Worm (Caenorhabditis elegans) whole organism, L4/young adult: Measurements from ENCODE around the gene W02A2.12.
A peak's percentile ranks its signal among the peaks of the same experiment; 100 is the strongest.

ENCODE experiments used
- W03F9.2 ChIP-seq: fragments of 150-350 bp; optimal IDR thresholded peaks from 2 replicates; lab custom pipeline; 2014; ENCODE audit warnings: missing biosample characterization, missing genetic modification characterization
- dao-5 ChIP-seq: sonication (generic microtip); optimal IDR thresholded peaks from 2 replicates; lab custom pipeline; 2016; ENCODE audit warnings: missing genotype, missing genetic modification characterization, moderate library complexity, missing compliant biosample characterization
- him-1 ChIP-seq: sonication (generic microtip); optimal IDR thresholded peaks from 2 replicates; lab custom pipeline; 2016; ENCODE audit warnings: missing genotype, missing genetic modification reagents, missing genetic modification characterization, missing compliant biosample characterization

Gene W02A2.12

DNA sequence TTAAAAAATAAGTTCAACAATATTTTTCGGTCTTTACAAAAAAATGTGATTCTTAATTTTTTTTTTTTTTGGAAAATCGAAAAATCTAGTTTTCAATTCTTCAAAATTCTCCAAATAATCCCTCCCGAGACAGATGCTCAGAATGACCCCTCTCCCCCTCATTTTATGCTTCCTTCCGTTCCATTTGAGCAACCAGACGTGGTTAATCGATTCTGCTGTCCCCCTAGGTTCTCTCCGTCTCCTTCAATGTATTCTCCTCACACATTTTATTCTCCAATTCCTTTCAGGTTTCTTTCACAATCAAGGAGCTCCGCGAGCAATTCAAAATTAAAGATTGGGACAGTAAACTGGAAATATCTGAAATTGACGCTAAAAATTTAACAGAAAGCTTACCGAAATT, 26.3 kb upstream of the W02A2.12 start:
- no peak for TF ChIP-seq W03F9.2 (tag; lab: Kevin White, UChicago)
- no peak for TF ChIP-seq dao-5 (tag; lab: Kevin White, UChicago)
- no peak for TF ChIP-seq him-1 (tag; lab: Kevin White, UChicago)

DNA sequence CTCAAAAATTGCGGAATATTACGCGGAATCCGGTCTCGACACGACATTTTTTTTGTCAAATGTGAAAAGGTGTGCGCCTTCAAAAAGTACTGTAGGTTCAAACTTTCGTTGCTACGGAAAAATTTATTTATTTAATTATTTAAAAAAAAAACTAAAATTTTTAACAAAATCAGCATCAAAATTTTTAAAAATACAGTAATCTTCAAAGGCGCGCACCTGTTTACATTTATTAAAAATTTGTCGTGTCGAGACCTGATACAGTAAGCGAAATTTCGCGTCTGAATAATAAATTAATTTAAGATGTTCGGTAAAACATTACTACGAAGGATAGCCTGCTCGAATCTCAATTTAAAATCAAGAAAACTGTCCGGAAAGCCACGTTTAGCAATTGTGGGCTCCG, 23.1 kb upstream of the W02A2.12 start, which contains the start of gene Y62E10A.6:
Gene Y62E10A.6 (plus strand): TSS at position 301 of the 400 bp plus-strand sequence.
- TF ChIP-seq dao-5 (tag; lab: Kevin White, UChicago) = no peak
- TF ChIP-seq him-1 (tag; lab: Kevin White, UChicago) = no peak
- no peak for TF ChIP-seq W03F9.2 (tag; lab: Kevin White, UChicago)

DNA sequence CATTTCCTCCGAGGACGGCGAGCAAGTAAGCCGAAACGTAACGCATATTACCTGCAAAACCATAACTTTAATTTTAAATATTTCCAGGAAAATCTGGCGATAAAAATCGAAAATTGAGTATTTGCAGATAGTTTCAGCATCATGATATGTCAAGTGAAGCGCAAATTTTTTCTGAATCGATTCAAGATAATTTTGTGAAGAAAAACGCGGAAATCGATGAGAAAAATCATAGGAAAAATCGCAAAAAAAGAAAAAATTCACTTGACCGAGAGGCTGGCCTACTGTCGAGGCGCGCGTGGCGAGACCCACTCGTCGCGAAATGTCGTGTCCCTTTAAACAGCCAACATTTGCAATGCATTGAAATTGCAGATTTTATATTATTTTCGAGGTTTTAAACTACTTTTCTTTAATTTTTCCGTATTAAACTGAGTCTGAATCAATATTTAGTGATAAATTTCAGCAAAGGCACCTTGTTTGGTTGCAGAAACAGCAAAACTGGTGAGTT, 21.7 kb upstream of the W02A2.12 start, which contains the start of the genes rla-2, popl-7 and Y62E10A.24:
Gene rla-2 (minus strand): TSS at position 51 of the 505 bp plus-strand sequence.
Gene popl-7 (plus strand): TSS at position 455 of the 505 bp plus-strand sequence.
Gene Y62E10A.24 (plus strand): TSS at position 476 of the 505 bp plus-strand sequence.
- no peak for TF ChIP-seq him-1 (tag; lab: Kevin White, UChicago)

DNA sequence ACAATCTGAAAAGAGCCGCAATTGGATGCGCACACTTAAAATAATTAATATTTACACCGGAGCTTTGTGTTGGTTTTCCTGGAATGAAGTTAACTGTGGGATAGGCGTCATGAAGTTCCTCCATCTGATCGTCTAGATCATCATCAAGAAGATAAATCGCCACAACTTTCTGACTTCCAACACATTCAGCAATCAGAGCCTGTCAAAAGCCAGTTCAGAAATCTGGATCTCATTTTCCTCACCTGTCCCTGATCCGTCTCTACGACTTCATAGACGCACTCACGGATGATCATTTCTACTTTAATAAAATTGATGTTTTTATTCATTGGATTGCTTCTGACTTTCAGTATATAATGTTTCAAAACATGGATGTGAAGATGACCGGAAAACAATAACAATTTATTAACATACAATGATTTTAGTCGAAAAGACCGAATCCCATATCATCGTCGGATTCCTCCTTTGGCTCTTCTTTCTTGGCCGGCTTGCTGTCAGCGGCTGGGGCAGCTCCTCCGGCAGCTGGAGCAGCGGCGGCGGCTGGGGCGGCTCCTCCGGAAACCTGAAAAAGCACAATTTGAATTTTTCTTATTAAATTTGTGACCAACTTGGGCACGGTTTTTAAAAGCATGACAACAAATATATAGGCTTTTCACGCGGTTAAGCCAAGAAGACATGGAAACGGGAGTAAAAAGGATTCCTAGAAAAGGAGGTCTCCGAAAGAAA, 20.6 kb upstream of the W02A2.12 start, which contains the start of gene agt-1:
Gene agt-1 (minus strand): TSS at position 293 of the 723 bp plus-strand sequence.
- no peak for TF ChIP-seq W03F9.2 (tag; lab: Kevin White, UChicago)
- TF ChIP-seq dao-5 (tag; lab: Kevin White, UChicago) = no peak
- no peak for TF ChIP-seq him-1 (tag; lab: Kevin White, UChicago)

DNA sequence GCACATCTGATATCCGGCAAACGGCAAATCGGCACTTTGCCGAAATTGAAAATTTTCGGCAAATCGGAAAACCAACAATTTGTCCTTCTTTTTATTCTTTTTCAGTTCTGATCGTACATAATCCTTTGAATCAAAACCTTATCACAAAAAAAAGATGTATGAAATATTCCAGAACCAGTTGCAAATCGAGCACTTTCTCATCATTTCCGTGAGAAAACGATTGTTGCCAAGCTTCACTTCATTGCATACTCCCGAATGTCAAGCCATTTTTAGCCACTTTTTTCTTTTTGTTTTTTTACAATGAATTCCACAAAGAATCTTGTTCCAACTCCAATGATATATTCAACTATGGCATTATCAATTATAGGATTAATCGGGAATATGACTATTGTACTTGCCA, 16.2 kb upstream of the W02A2.12 start, which contains the start of gene srsx-25:
Gene srsx-25 (plus strand): TSS at position 301 of the 400 bp plus-strand sequence.
- TF ChIP-seq dao-5 (tag; lab: Kevin White, UChicago) = no peak

DNA sequence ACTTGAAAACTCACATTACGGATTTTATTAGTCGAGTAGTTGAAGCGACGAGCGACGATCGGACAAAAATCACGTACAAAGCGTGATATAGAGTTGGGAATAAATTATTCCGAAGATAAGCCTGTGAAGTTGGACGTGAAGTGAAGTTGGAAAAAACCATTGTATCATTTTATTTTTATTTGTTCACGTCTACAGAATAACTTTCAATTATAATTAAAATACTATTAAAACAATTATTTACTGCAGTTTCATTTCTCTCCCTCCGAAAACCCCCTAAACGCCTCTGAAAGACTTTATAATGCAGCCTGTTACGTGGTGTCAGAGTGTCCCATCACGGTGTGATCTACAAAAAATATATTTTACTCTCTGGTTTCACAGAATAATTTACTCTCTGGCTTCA, 11.5 kb upstream of the W02A2.12 start, which contains the start of gene Y62E10A.3:
Gene Y62E10A.3 (minus strand): TSS at position 101 of the 400 bp plus-strand sequence.
- TF ChIP-seq dao-5 (tag; lab: Kevin White, UChicago) (no peak), W03F9.2 (tag; lab: Kevin White, UChicago) (no peak), him-1 (tag; lab: Kevin White, UChicago) (no peak)

DNA sequence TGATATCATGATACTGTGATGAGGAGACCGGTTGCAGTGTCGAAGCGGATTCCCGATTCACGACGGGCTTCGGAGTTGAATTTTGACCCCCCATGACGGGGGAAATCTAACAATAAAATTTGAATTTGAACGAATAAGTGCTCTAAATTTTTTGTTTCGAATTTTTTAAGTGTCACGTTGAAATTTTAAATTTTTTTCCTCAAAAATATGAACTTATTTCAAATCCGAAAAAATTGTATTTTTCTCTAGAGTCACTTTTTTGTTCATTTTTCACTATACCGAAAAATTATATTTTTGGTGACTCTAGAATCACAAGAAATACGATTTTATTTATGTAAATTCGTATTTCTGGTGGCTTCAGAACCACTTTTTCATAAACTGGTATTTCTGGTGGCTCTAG, 9.9 kb upstream of the W02A2.12 start, which contains the start of gene W02A2.8:
Gene W02A2.8 (minus strand): TSS at position 101 of the 400 bp plus-strand sequence.
- TF ChIP-seq W03F9.2 (tag; lab: Kevin White, UChicago) (no peak), dao-5 (tag; lab: Kevin White, UChicago) (no peak), him-1 (tag; lab: Kevin White, UChicago) (no peak)

DNA sequence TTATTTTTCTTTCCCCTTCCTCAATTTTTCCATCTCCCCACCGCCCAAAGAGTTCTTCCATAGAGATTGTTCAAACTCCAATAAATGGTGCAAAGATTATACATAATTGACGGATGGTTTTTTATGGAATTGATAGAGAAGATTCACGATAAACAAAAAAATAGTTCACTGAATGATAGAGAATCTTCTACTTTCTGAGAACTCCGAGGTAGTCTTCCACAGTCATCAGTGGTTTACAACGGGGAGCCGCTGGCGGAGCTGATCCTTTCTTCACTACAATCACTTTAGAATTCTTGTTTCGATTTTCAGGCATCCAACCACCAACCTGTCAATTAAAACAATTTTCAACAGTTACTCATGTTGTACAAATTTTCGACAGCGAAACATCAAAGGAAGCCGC, 7.4 kb upstream of the W02A2.12 start:
- TF ChIP-seq W03F9.2 (tag; lab: Kevin White, UChicago) (no peak), him-1 (tag; lab: Kevin White, UChicago) (no peak), dao-5 (tag; lab: Kevin White, UChicago) (no peak)

DNA sequence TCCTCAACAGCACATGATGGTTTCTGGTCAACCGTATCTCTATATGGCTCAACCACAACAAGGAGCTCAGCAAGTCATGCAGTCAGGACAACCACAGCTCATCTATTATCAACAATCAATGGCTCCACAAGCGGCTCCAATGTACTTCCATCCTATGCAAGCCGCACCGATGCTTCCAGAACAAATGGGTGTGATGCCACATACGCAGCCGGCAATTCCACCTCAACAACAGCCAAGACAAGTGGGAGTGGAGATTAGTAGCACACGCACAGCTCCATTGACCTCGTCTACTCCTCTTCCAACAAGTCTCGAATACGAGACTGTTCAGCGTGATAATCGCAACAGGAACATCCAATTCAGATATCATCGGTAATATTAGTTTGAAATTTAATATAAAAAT, 5.4 kb upstream of the W02A2.12 start:
- no peak for TF ChIP-seq him-1 (tag; lab: Kevin White, UChicago)
- no peak for TF ChIP-seq W03F9.2 (tag; lab: Kevin White, UChicago)
- no peak for TF ChIP-seq dao-5 (tag; lab: Kevin White, UChicago)

DNA sequence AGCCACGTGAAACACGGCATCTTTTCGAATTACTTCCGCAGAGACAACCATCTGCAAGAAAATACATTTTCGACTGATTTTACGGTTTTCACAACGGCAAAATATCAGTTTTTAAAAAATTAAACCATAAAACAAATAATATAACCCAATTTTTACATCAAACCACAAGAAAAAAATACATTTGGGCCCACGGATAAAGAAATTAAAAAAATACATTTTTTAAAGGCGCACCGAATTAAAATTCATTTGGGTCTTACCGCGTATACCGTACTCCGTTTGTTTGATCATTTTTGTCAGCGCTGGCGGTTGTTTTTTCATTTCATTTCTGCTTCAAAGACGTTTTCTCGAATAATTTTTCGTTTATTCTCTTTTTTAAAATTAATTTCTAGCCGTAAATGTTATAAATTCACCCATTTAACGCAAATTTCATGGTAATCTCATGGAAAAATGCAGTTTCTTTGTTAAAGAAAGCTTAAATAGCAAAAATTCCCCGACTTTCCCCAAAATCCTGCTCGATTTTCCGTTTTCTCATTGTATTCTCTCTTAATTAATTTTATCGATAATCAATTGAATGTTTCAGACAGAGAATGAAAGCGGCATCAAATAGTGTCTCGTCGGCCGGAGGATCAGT, 4.6 kb upstream of the W02A2.12 start, which contains the start of the genes rec-8 and mex-5:
Gene rec-8 (minus strand): TSS at position 51 of the 631 bp plus-strand sequence.
Gene mex-5 (plus strand): TSS at position 581 of the 631 bp plus-strand sequence.
- TF ChIP-seq dao-5 (tag; lab: Kevin White, UChicago) = no peak
- TF ChIP-seq him-1 (tag; lab: Kevin White, UChicago) = no peak
- TF ChIP-seq W03F9.2 (tag; lab: Kevin White, UChicago) = peak; percentile 27

DNA sequence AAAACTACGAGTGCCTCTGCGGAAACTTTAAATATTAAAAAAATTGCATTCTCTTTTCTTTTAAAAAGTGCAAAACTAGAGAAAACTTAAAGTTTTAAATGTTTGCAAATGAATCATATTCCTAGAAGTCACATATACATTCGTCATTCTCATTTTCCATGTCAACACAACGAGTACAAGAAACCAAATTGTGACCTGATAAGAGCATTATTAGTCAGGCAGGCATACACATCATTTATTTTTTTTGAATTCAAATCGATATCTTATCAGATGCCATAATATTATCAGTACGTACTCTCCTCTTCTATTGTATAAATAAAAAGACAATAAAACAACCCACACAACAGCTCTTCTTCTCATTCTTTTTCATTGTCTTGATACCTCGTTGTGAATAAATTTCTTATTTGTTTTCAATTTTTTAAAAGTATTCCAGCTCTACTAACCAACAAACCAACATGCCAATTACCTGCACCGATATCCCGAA, 1.4 kb downstream of the W02A2.12 start, which contains the start of gene W02A2.9:
Gene W02A2.9 (plus strand): TSS at position 434 of the 484 bp plus-strand sequence.
- TF ChIP-seq W03F9.2 (tag; lab: Kevin White, UChicago) (no peak), him-1 (tag; lab: Kevin White, UChicago) (no peak), dao-5 (tag; lab: Kevin White, UChicago) (no peak)

DNA sequence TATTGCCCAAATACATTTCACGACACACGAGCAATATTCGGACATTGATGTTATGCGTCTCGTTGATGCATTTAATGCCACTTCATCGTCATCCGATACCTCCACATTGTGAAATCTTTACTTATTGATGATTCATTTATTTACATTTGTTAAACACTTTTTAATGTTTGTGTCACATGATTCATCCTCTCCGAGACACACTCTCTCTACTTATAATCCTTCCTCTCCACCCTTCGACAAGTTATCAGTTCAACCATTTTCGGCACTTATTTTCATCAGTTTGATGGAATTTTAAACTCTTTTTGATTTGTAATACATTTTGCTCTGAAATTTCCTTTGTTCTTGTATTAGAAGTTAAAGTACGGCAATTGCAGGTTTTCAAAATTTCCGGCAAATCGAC, 2.6 kb downstream of the W02A2.12 start:
- no peak for TF ChIP-seq W03F9.2 (tag; lab: Kevin White, UChicago)
- TF ChIP-seq dao-5 (tag; lab: Kevin White, UChicago) = no peak

DNA sequence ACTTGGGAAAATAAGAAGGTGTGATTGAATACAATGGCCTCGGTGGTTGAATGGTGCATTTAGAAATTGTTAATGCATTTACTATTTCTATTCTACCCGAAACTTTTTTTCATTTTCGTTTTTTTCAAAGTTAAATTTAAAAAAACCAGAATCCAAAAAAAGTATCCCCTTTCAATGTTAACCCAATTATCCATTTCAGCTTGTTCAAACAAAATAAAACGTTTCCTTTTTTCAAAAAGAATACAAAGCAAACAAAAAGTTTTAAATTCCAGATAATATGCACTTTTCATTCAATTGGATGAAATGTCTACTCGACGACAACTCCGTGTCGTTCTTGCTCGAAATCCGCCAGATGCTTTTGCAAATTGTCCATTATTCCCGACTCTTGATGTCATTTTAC, 6.1 kb downstream of the W02A2.12 start, which contains the start of gene W02A2.5:
Gene W02A2.5 (plus strand): TSS at position 301 of the 400 bp plus-strand sequence.
- TF ChIP-seq dao-5 (tag; lab: Kevin White, UChicago) (no peak), him-1 (tag; lab: Kevin White, UChicago) (no peak), W03F9.2 (tag; lab: Kevin White, UChicago) (no peak)
